Fruit fly (Drosophila melanogaster) whole organism, prepupa: ENCODE measurements around the gene CG34286.

Experiments used
- CG10631 ChIP-seq: fragments of 200-800 bp; sonication (Bioruptor generic); optimal IDR thresholded peaks from 2 replicates; lab custom pipeline; 2016; ENCODE audit warnings: missing biosample characterization, missing genetic modification characterization
- CG11294 ChIP-seq: fragments of 200-800 bp; sonication (Bioruptor generic); IDR thresholded peaks from 2 replicates; pipeline ENCODE4 v1.3.6; 2022; ENCODE audit warnings: missing biosample characterization, missing genetic modification characterization
- CG11762 ChIP-seq: fragments of 200-800 bp; sonication (Bioruptor generic); optimal IDR thresholded peaks from 3 replicates; lab custom pipeline; 2016; ENCODE audit warnings: missing biosample characterization, missing genetic modification characterization; ENCODE audit not compliant: insufficient read depth
- CG11902 ChIP-seq: fragments of 200-800 bp; sonication (Bioruptor generic); optimal IDR thresholded peaks from 3 replicates; lab custom pipeline; 2016; ENCODE audit warnings: missing biosample characterization, missing genetic modification characterization
- CG15336 ChIP-seq: fragments of 200-800 bp; sonication (Bioruptor generic); IDR thresholded peaks from 2 replicates; pipeline ENCODE4 v1.3.6; 2022; ENCODE audit warnings: missing biosample characterization, missing genetic modification characterization
- CG1621 ChIP-seq: fragments of 200-800 bp; sonication (Bioruptor generic); optimal IDR thresholded peaks from 3 replicates; lab custom pipeline; 2018; ENCODE audit warnings: missing biosample characterization, mild to moderate bottlenecking, missing genetic modification characterization
- CG16779 ChIP-seq: fragments of 200-800 bp; sonication (Bioruptor generic); optimal IDR thresholded peaks from 3 replicates; lab custom pipeline; 2017; ENCODE audit warnings: missing biosample characterization, mild to moderate bottlenecking, missing genetic modification characterization
- CG3032 ChIP-seq: fragments of 200-800 bp; optimal IDR thresholded peaks from 2 replicates; lab custom pipeline; 2019; ENCODE audit warnings: missing biosample characterization, mild to moderate bottlenecking, missing genetic modification characterization, moderate library complexity
- CG31627 ChIP-seq: fragments of 200-800 bp; sonication (Bioruptor generic); optimal IDR thresholded peaks from 3 replicates; lab custom pipeline; 2016; ENCODE audit warnings: missing biosample characterization, missing genetic modification characterization
- CG34406 ChIP-seq: fragments of 200-800 bp; sonication (Bioruptor generic); optimal IDR thresholded peaks from 3 replicates; lab custom pipeline; 2016; ENCODE audit warnings: missing biosample characterization, missing genetic modification characterization
- CG6163 ChIP-seq: fragments of 200-800 bp; sonication (Bioruptor generic); IDR thresholded peaks from 3 replicates; pipeline ENCODE4 v1.3.6; 2022; ENCODE audit warnings: missing biosample characterization, missing genetic modification characterization
- CG6276 ChIP-seq: fragments of 200-800 bp; sonication (Bioruptor generic); optimal IDR thresholded peaks from 2 replicates; lab custom pipeline; 2017; ENCODE audit warnings: missing biosample characterization, mild to moderate bottlenecking, missing genetic modification characterization
- CG6792 ChIP-seq: fragments of 200-800 bp; sonication (Bioruptor generic); optimal IDR thresholded peaks from 3 replicates; lab custom pipeline; 2016; ENCODE audit warnings: missing biosample characterization, missing genetic modification characterization
- CG6808 ChIP-seq: fragments of 200-800 bp; sonication (Bioruptor generic); optimal IDR thresholded peaks from 3 replicates; lab custom pipeline; 2017; ENCODE audit warnings: missing biosample characterization, missing genetic modification characterization, mild to moderate bottlenecking, moderate library complexity, missing genetic modification reagents
- CG8632 ChIP-seq: fragments of 200-800 bp; sonication (Bioruptor generic); optimal IDR thresholded peaks from 3 replicates; lab custom pipeline; 2016; ENCODE audit warnings: missing biosample characterization, missing genetic modification characterization
- CG9139 ChIP-seq: fragments of 200-800 bp; sonication (Bioruptor generic); optimal IDR thresholded peaks from 3 replicates; lab custom pipeline; 2017; ENCODE audit warnings: missing biosample characterization, mild to moderate bottlenecking, missing genetic modification characterization
- Eip78C ChIP-seq: fragments of 200-800 bp; sonication (Bioruptor generic); peaks from one replicate; lab custom pipeline; 2016; ENCODE audit warnings: missing biosample characterization, missing genetic modification characterization
- Eip93F ChIP-seq: fragments of 200-800 bp; sonication (Bioruptor generic); optimal IDR thresholded peaks from 2 replicates; lab custom pipeline; 2016; ENCODE audit warnings: missing biosample characterization, mild to moderate bottlenecking, missing genetic modification characterization
- Ets21C ChIP-seq: fragments of 200-800 bp; sonication (Bioruptor generic); optimal IDR thresholded peaks from 3 replicates; lab custom pipeline; 2016; ENCODE audit warnings: missing biosample characterization, missing genetic modification characterization
- Hr39 ChIP-seq: fragments of 200-800 bp; sonication (Bioruptor generic); optimal IDR thresholded peaks from 2 replicates; lab custom pipeline; 2016; ENCODE audit warnings: missing biosample characterization, missing genetic modification characterization
- Hr4 ChIP-seq: fragments of 200-800 bp; sonication (Bioruptor generic); optimal IDR thresholded peaks from 3 replicates; lab custom pipeline; 2016; ENCODE audit warnings: missing biosample characterization, missing genetic modification characterization
- Lpt ChIP-seq: fragments of 200-800 bp; sonication (Bioruptor generic); optimal IDR thresholded peaks from 3 replicates; lab custom pipeline; 2016; ENCODE audit warnings: missing biosample characterization, missing genetic modification characterization
- Smox ChIP-seq: fragments of 200-800 bp; sonication (Bioruptor generic); optimal IDR thresholded peaks from 3 replicates; lab custom pipeline; 2016; ENCODE audit warnings: missing biosample characterization, missing genetic modification characterization
- Sox102F ChIP-seq: fragments of 200-800 bp; sonication (Bioruptor generic); optimal IDR thresholded peaks from 2 replicates; lab custom pipeline; 2016; ENCODE audit warnings: missing biosample characterization, mild to moderate bottlenecking, missing genetic modification characterization
- achi ChIP-seq: fragments of 200-800 bp; sonication (Bioruptor generic); optimal IDR thresholded peaks from 3 replicates; lab custom pipeline; 2016; ENCODE audit warnings: missing biosample characterization, missing genetic modification characterization
- acj6 ChIP-seq: fragments of 200-800 bp; sonication (Bioruptor generic); optimal IDR thresholded peaks from 3 replicates; lab custom pipeline; 2016; ENCODE audit warnings: missing biosample characterization, missing genetic modification characterization
- cyc ChIP-seq: fragments of 200-800 bp; sonication (Bioruptor generic); optimal IDR thresholded peaks from 3 replicates; lab custom pipeline; 2016; ENCODE audit warnings: missing biosample characterization, missing genetic modification characterization
- dac ChIP-seq: fragments of 200-800 bp; sonication (Bioruptor generic); optimal IDR thresholded peaks from 2 replicates; lab custom pipeline; 2017; ENCODE audit warnings: missing biosample characterization, mild to moderate bottlenecking, missing genetic modification characterization
- eg ChIP-seq: fragments of 200-800 bp; sonication (Bioruptor generic); IDR thresholded peaks from 3 replicates; pipeline ENCODE4 v1.3.6; 2022; ENCODE audit warnings: missing biosample characterization, missing genetic modification characterization
- esn ChIP-seq: fragments of 200-800 bp; sonication (Bioruptor generic); optimal IDR thresholded peaks from 2 replicates; lab custom pipeline; 2016; ENCODE audit warnings: missing biosample characterization, mild to moderate bottlenecking, missing genetic modification characterization, moderate library complexity
- fd85E ChIP-seq: fragments of 200-800 bp; sonication (Bioruptor generic); optimal IDR thresholded peaks from 3 replicates; lab custom pipeline; 2016; ENCODE audit warnings: missing biosample characterization, missing genetic modification characterization
- fkh ChIP-seq: fragments of 200-800 bp; sonication (Bioruptor generic); optimal IDR thresholded peaks from 3 replicates; lab custom pipeline; 2017; ENCODE audit warnings: missing biosample characterization, mild to moderate bottlenecking, missing genetic modification characterization, moderate library complexity
- lz ChIP-seq: fragments of 200-800 bp; sonication (Bioruptor generic); optimal IDR thresholded peaks from 3 replicates; lab custom pipeline; 2016; ENCODE audit warnings: missing biosample characterization, missing genetic modification characterization
- spab ChIP-seq: fragments of 200-800 bp; sonication (Bioruptor generic); optimal IDR thresholded peaks from 2 replicates; lab custom pipeline; 2017; ENCODE audit warnings: missing biosample characterization, mild to moderate bottlenecking, missing genetic modification characterization, missing genetic modification reagents
- ss ChIP-seq, 2 experiments: fragments of 200-800 bp; sonication (Bioruptor generic); optimal IDR thresholded peaks; 2 replicates in 1 of 2; 3 replicates in 1 of 2; lab custom pipeline; 2017 to 2018; ENCODE audit warnings: mild to moderate bottlenecking in 2 of 2, missing biosample characterization in 2 of 2, missing genetic modification characterization in 2 of 2, moderate library complexity in 1 of 2
- topi ChIP-seq: fragments of 200-800 bp; sonication (Bioruptor generic); optimal IDR thresholded peaks from 3 replicates; lab custom pipeline; 2016; ENCODE audit warnings: missing biosample characterization, missing genetic modification characterization

CG34286 gene

dm6 chr3R:19671223-19671991 is 44.3 kb downstream of the CG34286 start, which contains the start of gene Naam (continued):
- peak; percentile 76 for TF ChIP-seq Hr39 (GFP tag; lab: Kevin White, UChicago)
- TF ChIP-seq CG11294: peak; percentile 34; the same call in 1 of the 2 replicates
- peak; percentile 27 for TF ChIP-seq CG6808 (GFP tag; lab: Kevin White, UChicago)
- TF ChIP-seq fkh (GFP tag; lab: Kevin White, UChicago): peak; percentile 41
- peak; percentile 16 for TF ChIP-seq CG11902 (GFP tag; lab: Kevin White, UChicago)
- TF ChIP-seq Ets21C (GFP tag; lab: Kevin White, UChicago): peak; percentile 43
- peak; percentile 47 for TF ChIP-seq spab
- TF ChIP-seq esn: peak; percentile 81
- peak; percentile 78 for TF ChIP-seq Hr4 (GFP tag; lab: Kevin White, UChicago)
- peak; percentile 79 for TF ChIP-seq Smox (GFP tag; lab: Kevin White, UChicago)
- TF ChIP-seq acj6 (GFP tag; lab: Kevin White, UChicago): peak; percentile 77
- TF ChIP-seq cyc (GFP tag; lab: Kevin White, UChicago): peak; percentile 68
- TF ChIP-seq Lpt (GFP tag; lab: Kevin White, UChicago): peak; percentile 66
- peak; percentile 61 for TF ChIP-seq CG10631 (GFP tag; lab: Kevin White, UChicago)
- TF ChIP-seq CG9139 (GFP tag; lab: Kevin White, UChicago): no peak
- peak; percentile 55 for TF ChIP-seq CG11762 (GFP tag; lab: Kevin White, UChicago)
- peak; percentile 70 for TF ChIP-seq Sox102F (GFP tag; lab: Kevin White, UChicago)
- peak; percentile 54 for TF ChIP-seq CG8632 (GFP tag; lab: Kevin White, UChicago)
- peak; percentile 77 for TF ChIP-seq achi (GFP tag; lab: Kevin White, UChicago)
- TF ChIP-seq Eip93F (GFP tag; lab: Kevin White, UChicago): no peak
- peak; percentile 72 for TF ChIP-seq CG6276 (GFP tag; lab: Kevin White, UChicago)
- TF ChIP-seq Eip78C (GFP tag; lab: Kevin White, UChicago): peak; percentile 94
- peak; percentile 32 for TF ChIP-seq CG16779 (tag; lab: Kevin White, UChicago)
- peak; percentile 68 for TF ChIP-seq CG34406 (GFP tag; lab: Kevin White, UChicago)
- peak; percentile 62 for TF ChIP-seq CG1621
- peak; percentile 57 for TF ChIP-seq fd85E (GFP tag; lab: Kevin White, UChicago)
- TF ChIP-seq CG6163 (GFP tag; lab: Robert Waterston, UW): peak; percentile 89
- TF ChIP-seq topi (GFP tag; lab: Kevin White, UChicago): peak; percentile 72
- TF ChIP-seq eg (GFP tag; lab: Robert Waterston, UW): peak; percentile 93
- peak; percentile 78 for TF ChIP-seq CG15336
- peak; percentile 46 for TF ChIP-seq CG3032
- peak; percentile 78 for TF ChIP-seq CG31627 (GFP tag; lab: Kevin White, UChicago)
- TF ChIP-seq ss (GFP tag; optimal IDR thresholded peaks at IDR 0.05; lab: Kevin White, UChicago): peak in 1 of 2 experiments; percentile 6
- peak; percentile 67 for TF ChIP-seq CG6792 (GFP tag; lab: Kevin White, UChicago)
- peak; percentile 69 for TF ChIP-seq dac (GFP tag; lab: Kevin White, UChicago)
- TF ChIP-seq lz (GFP tag; lab: Kevin White, UChicago): peak; percentile 76
